Worm (Caenorhabditis elegans): ENCODE measurements around the gene acl-12.

ce11 chrX:7464389-7464788 lies 22.0 kb upstream of the acl-12 start:
- TF ChIP-seq unc-39 (tag; optimal IDR thresholded peaks at IDR 0.05) (no peak), pha-4 (tag; optimal IDR thresholded peaks at IDR 0.05) (no peak), blmp-1 (tag; optimal IDR thresholded peaks at IDR 0.05) (no peak), mab-5 (tag; optimal IDR thresholded peaks at IDR 0.05) (no peak), M03D4.4 (tag; optimal IDR thresholded peaks at IDR 0.05) (no peak)
